Worm (Caenorhabditis elegans): Measurements from ENCODE around the gene ckb-2.

DNA sequence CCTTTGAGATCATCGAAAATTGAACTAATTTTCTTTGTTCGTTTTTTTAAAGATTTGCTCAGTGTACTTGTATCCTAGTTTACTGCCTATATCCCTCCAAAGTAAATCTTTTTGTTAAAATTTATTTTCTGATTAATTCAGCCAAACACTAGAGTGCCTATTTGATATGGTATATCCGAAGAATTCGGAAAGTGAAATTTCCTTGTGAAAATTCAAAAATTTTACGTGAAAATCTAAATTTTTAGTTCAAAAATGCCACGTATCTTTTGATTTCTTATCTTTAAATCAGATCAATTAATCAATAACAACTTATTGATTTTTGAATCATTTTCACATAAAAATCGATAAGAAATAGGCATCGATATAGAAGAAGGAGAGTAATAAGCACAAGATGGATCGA lies 30.7 kb downstream of the ckb-2 start, which contains the start of gene R07E5.6:
- TF ChIP-seq tab-1 (GFP tag; IDR thresholded peaks at IDR 0.05) (no peak), T22C8.4 (GFP tag; IDR thresholded peaks at IDR 0.05) (no peak), ref-1 (GFP tag; conservative IDR thresholded peaks at IDR 0.05) (no peak), flt-1 (GFP tag; IDR thresholded peaks at IDR 0.05) (no peak), cog-1 (tag; optimal IDR thresholded peaks at IDR 0.05) (no peak), klf-2 (GFP tag; conservative IDR thresholded peaks at IDR 0.05) (no peak), ztf-23 (GFP tag; IDR thresholded peaks at IDR 0.05) (no peak)
